Worm (Caenorhabditis elegans): Measurements from ENCODE around the gene F56C9.3.

F56C9.3 gene

DNA sequence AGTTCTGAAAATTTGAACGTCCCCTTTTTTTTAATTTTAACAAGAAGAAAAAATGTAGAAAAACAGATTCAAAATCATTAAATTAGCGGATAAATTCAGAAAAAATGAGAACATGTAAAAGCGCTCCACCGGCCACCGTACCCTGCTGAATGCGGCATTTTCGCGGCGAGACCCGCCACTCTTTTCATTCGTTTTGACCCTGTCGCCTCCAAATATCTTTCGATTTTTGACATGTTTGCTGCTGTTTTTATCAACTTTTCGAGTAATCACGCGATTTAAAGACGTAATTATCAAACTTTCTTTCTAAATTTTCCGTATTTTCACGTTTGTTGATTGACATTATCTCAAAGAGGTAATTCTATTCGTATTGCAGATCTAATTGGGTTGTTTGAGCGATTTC lies 25.1 kb downstream of the F56C9.3 start, which contains the start of gene gsp-2 (continued):
- TF ChIP-seq nhr-237 (tag; optimal IDR thresholded peaks at IDR 0.05) (peak; percentile 24), swsn-7 (tag; optimal IDR thresholded peaks at IDR 0.05) (peak; percentile 58), mep-1 (tag; optimal IDR thresholded peaks at IDR 0.05) (peak; percentile 65), sptf-1 (tag; optimal IDR thresholded peaks at IDR 0.05) (no peak), skn-1 (tag; optimal IDR thresholded peaks at IDR 0.05) (peak; percentile 85), aly-2 (tag; optimal IDR thresholded peaks at IDR 0.05) (no peak), xbp-1 (tag; optimal IDR thresholded peaks at IDR 0.05) (peak; percentile 63), lin-15B (tag; optimal IDR thresholded peaks at IDR 0.05) (peak; percentile 92), egl-13 (tag; optimal IDR thresholded peaks at IDR 0.05) (no peak), lin-39 (tag; optimal IDR thresholded peaks at IDR 0.05) (no peak), nhr-90 (tag; optimal IDR thresholded peaks at IDR 0.05; ENCODE audit: poor library complexity) (peak; percentile 51), unc-130 (tag; optimal IDR thresholded peaks at IDR 0.05) (peak; percentile 81), irx-1 (tag; optimal IDR thresholded peaks at IDR 0.05) (no peak), pqm-1 (tag; optimal IDR thresholded peaks at IDR 0.05) (no peak), lsy-2 (tag; optimal IDR thresholded peaks at IDR 0.05) (peak; percentile 94 to 98), nhr-76 (tag; optimal IDR thresholded peaks at IDR 0.05) (no peak), snu-23 (GFP tag; optimal IDR thresholded peaks at IDR 0.05) (peak; percentile 81), lir-3 (tag; optimal IDR thresholded peaks at IDR 0.05; ENCODE audit: poor library complexity) (no peak), nhr-20 (tag; optimal IDR thresholded peaks at IDR 0.05) (peak; percentile 74), ces-1 (GFP tag; optimal IDR thresholded peaks at IDR 0.05) (no peak), Y116A8C.19 (tag; optimal IDR thresholded peaks at IDR 0.05; ENCODE audit: borderline replicate concordance) (no peak), ceh-90 (tag; optimal IDR thresholded peaks at IDR 0.05) (no peak), dsc-1 (tag; optimal IDR thresholded peaks at IDR 0.05) (peak; percentile 53), alr-1 (tag; optimal IDR thresholded peaks at IDR 0.05; ENCODE audit: borderline replicate concordance) (no peak), aha-1 (tag; optimal IDR thresholded peaks at IDR 0.05) (no peak), hlh-4 (tag; optimal IDR thresholded peaks at IDR 0.05) (no peak), zip-4 (GFP tag; optimal IDR thresholded peaks at IDR 0.05) (no peak), nhr-71 (tag; optimal IDR thresholded peaks at IDR 0.05) (peak; percentile 78), sup-37 (GFP tag; optimal IDR thresholded peaks at IDR 0.05) (no peak), mab-9 (GFP tag; IDR thresholded peaks at IDR 0.05) (peak; percentile 47; the same call in 1 of the 2 replicates), nhr-28 (tag; optimal IDR thresholded peaks at IDR 0.05) (no peak), tlp-1 (tag; optimal IDR thresholded peaks at IDR 0.05) (no peak)

DNA sequence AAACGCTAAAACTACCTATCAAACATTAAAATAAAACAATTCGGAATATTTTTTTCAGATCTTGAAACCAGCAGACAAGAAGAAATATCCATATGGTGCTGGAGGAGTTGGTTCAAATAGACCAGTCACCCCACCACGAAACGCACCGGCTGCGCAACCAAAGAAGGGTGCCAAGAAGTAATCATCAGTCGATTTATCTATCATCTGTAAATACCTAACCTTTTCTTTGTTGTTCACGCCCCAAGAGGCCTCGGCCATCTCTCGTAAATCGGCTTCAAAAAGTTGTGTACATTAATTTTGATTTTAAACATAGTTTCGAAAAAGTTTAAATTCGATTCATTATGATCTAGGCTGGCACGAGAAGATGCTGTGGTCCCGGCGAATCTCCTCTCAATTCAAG lies 26.9 kb downstream of the F56C9.3 start:
- no peak for TF ChIP-seq ceh-63 (GFP tag; optimal IDR thresholded peaks at IDR 0.05)
- TF ChIP-seq grh-1 (GFP tag; IDR thresholded peaks at IDR 0.05), result peak; percentile 41; the same call in 1 of the 2 replicates
- TF ChIP-seq unc-130 (tag; optimal IDR thresholded peaks at IDR 0.05), result no peak

DNA sequence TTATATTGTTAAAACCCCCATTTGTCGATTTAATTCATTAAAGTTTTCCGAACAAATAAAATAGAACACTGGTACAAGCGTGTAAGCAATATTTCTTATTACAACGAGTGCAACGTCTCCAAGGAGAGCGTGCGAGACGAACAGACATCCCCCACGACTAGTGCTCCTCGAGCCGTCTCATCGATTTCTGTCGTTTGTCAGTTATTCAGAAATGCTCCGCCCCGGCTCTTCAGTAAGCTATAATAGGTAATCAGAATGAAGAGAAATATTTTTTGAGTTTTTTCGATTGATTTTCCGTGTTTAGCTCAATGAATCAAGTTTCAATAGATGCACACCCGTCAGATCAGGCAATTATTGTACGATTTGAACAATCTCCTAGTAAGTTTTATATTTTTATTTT lies 27.6 kb downstream of the F56C9.3 start, which contains the start of gene kap-1:
Gene kap-1, plus strand, starts transcription at position 143 of the 400 bp plus-strand sequence.
- no peak for TF ChIP-seq isw-1 (GFP tag; IDR thresholded peaks at IDR 0.05)
- TF ChIP-seq nhr-85 (tag), result no peak
- TF ChIP-seq pag-3 (tag; optimal IDR thresholded peaks at IDR 0.05; ENCODE audit: borderline replicate concordance, insufficient read depth), result no peak
- no peak for TF ChIP-seq unc-62 (GFP tag; optimal IDR thresholded peaks at IDR 0.05)
- no peak for TF ChIP-seq fos-1 (tag; optimal IDR thresholded peaks at IDR 0.05)
- TF ChIP-seq nhr-90 (tag; optimal IDR thresholded peaks at IDR 0.05; ENCODE audit: poor library complexity), result no peak
- no peak for TF ChIP-seq ces-1 (GFP tag; optimal IDR thresholded peaks at IDR 0.05)
- no peak for TF ChIP-seq dsc-1 (tag; optimal IDR thresholded peaks at IDR 0.05)
- TF ChIP-seq ama-1 (optimal IDR thresholded peaks at IDR 0.05), result peak; percentile 42
- TF ChIP-seq nhr-77 (tag; optimal IDR thresholded peaks at IDR 0.05), result no peak
- peak; percentile 14 for TF ChIP-seq elt-2 (tag; optimal IDR thresholded peaks at IDR 0.05)
- no peak for TF ChIP-seq ztf-4 (tag; optimal IDR thresholded peaks at IDR 0.05)
- peak in 1 of 2 experiments; percentile 12 for TF ChIP-seq lsy-2 (tag; optimal IDR thresholded peaks at IDR 0.05)
- TF ChIP-seq rnt-1 (tag; optimal IDR thresholded peaks at IDR 0.05), result peak; percentile 9
- TF ChIP-seq efl-1 (optimal IDR thresholded peaks at IDR 0.05), result no peak
- TF ChIP-seq efl-1 (GFP tag; optimal IDR thresholded peaks at IDR 0.05 in 1 of 2), result peak in 1 of 2 experiments; percentile 86
- TF ChIP-seq elt-3 (tag; optimal IDR thresholded peaks at IDR 0.05), result no peak

All from whole organism, L1 larva.